Worm (Caenorhabditis elegans): Measurements from ENCODE around the gene hrpf-2.

The hrpf-2 gene

ce11 chrIV:6415149-6415548 is 38.8 kb upstream of the hrpf-2 start, which contains the start of gene exos-2:
exos-2 (plus strand) TSS chrIV:6415478.
- TF ChIP-seq nfya-1 (tag; optimal IDR thresholded peaks at IDR 0.05), result peak; percentile 26
- peak; percentile 30 for TF ChIP-seq ceh-31 (tag; optimal IDR thresholded peaks at IDR 0.05)
- TF ChIP-seq unc-42 (tag; optimal IDR thresholded peaks at IDR 0.05), result peak; percentile 55
- peak; percentile 3 for TF ChIP-seq unc-55 (GFP tag; optimal IDR thresholded peaks at IDR 0.05)
- TF ChIP-seq tbx-2 (tag; optimal IDR thresholded peaks at IDR 0.05), result peak; percentile 15
- no peak for TF ChIP-seq ahr-1 (tag; optimal IDR thresholded peaks at IDR 0.05)
- no peak for TF ChIP-seq sox-4 (tag; optimal IDR thresholded peaks at IDR 0.05)

ce11 chrIV:6413482-6413881 is 37.2 kb upstream of the hrpf-2 start, which contains the start of gene nlp-71:
nlp-71 (minus strand) TSS chrIV:6413582.
- no peak for TF ChIP-seq ceh-9 (tag; optimal IDR thresholded peaks at IDR 0.05)
- no peak for TF ChIP-seq ceh-2 (tag; optimal IDR thresholded peaks at IDR 0.05)
- no peak for TF ChIP-seq elt-2 (tag; optimal IDR thresholded peaks at IDR 0.05)
- TF ChIP-seq elt-4 (tag; optimal IDR thresholded peaks at IDR 0.05), result no peak
- TF ChIP-seq che-1 (tag; optimal IDR thresholded peaks at IDR 0.05), result no peak
- TF ChIP-seq C38D4.7 (GFP tag; optimal IDR thresholded peaks at IDR 0.05), result no peak
- TF ChIP-seq fax-1 (tag; optimal IDR thresholded peaks at IDR 0.05), result no peak
- no peak for TF ChIP-seq tbx-7 (tag; optimal IDR thresholded peaks at IDR 0.05)
- TF ChIP-seq unc-55 (GFP tag; optimal IDR thresholded peaks at IDR 0.05), result no peak
- TF ChIP-seq pros-1 (tag; optimal IDR thresholded peaks at IDR 0.05), result no peak
- TF ChIP-seq hlh-15 (tag; optimal IDR thresholded peaks at IDR 0.05), result no peak
- no peak for TF ChIP-seq sox-4 (tag; optimal IDR thresholded peaks at IDR 0.05)
- no peak for TF ChIP-seq ets-4 (tag; optimal IDR thresholded peaks at IDR 0.05)
- TF ChIP-seq ref-2 (tag; optimal IDR thresholded peaks at IDR 0.05), result no peak
- TF ChIP-seq ceh-31 (tag; optimal IDR thresholded peaks at IDR 0.05), result no peak
- TF ChIP-seq hlh-13 (GFP tag; optimal IDR thresholded peaks at IDR 0.05), result no peak
- no peak for TF ChIP-seq tbx-2 (tag; optimal IDR thresholded peaks at IDR 0.05)
- TF ChIP-seq hlh-8 (tag; optimal IDR thresholded peaks at IDR 0.05), result no peak
- no peak for TF ChIP-seq unc-3 (GFP tag; conservative IDR thresholded peaks at IDR 0.05)
- TF ChIP-seq unc-3 (tag; optimal IDR thresholded peaks at IDR 0.05), result no peak
- TF ChIP-seq rnt-1 (tag; optimal IDR thresholded peaks at IDR 0.05), result no peak

- TF ChIP-seq pag-3 (tag; optimal IDR thresholded peaks at IDR 0.05; ENCODE audit: borderline replicate concordance) (no peak), fkh-6 (tag; optimal IDR thresholded peaks at IDR 0.05) (no peak), rnt-1 (tag; optimal IDR thresholded peaks at IDR 0.05) (no peak), hlh-8 (tag; optimal IDR thresholded peaks at IDR 0.05) (no peak), odd-2 (tag; optimal IDR thresholded peaks at IDR 0.05) (no peak), ceh-6 (GFP tag; optimal IDR thresholded peaks at IDR 0.05) (no peak), eyg-1 (tag; optimal IDR thresholded peaks at IDR 0.05) (no peak), sdc-2 (tag; optimal IDR thresholded peaks at IDR 0.05) (no peak), nhr-11 (tag; optimal IDR thresholded peaks at IDR 0.05) (no peak), hlh-15 (tag; optimal IDR thresholded peaks at IDR 0.05) (no peak), syd-9 (tag; optimal IDR thresholded peaks at IDR 0.05) (no peak), ceh-45 (GFP tag; IDR thresholded peaks at IDR 0.05) (no peak), nhr-232 (tag; optimal IDR thresholded peaks at IDR 0.05) (no peak), ceh-14 (tag; optimal IDR thresholded peaks at IDR 0.05) (no peak), elt-4 (tag; optimal IDR thresholded peaks at IDR 0.05) (no peak), fax-1 (tag; optimal IDR thresholded peaks at IDR 0.05) (no peak), ceh-30 (tag; optimal IDR thresholded peaks at IDR 0.05) (no peak), ztf-16 (tag; optimal IDR thresholded peaks at IDR 0.05) (no peak)
These were observed 28.5 kb upstream of the hrpf-2 start, which contains the start of gene srv-13 for ce11 chrIV:6404871-6405270. srv-13 (plus strand) TSS chrIV:6405171.

- no peak for TF ChIP-seq lim-6 (tag; optimal IDR thresholded peaks at IDR 0.05)
- no peak for TF ChIP-seq nfya-1 (tag; optimal IDR thresholded peaks at IDR 0.05)
- no peak for TF ChIP-seq ets-4 (tag; optimal IDR thresholded peaks at IDR 0.05)
- TF ChIP-seq rnt-1 (tag; optimal IDR thresholded peaks at IDR 0.05), result no peak
- TF ChIP-seq ceh-19 (GFP tag; optimal IDR thresholded peaks at IDR 0.05), result no peak
- no peak for TF ChIP-seq nhr-232 (tag; optimal IDR thresholded peaks at IDR 0.05)
- TF ChIP-seq fkh-6 (tag; optimal IDR thresholded peaks at IDR 0.05), result no peak
- no peak for TF ChIP-seq F13H6.1 (tag; optimal IDR thresholded peaks at IDR 0.05)
- no peak for TF ChIP-seq dmd-4 (tag; optimal IDR thresholded peaks at IDR 0.05; ENCODE audit: borderline replicate concordance)
These were observed 27.1 kb upstream of the hrpf-2 start for ce11 chrIV:6403399-6403798.
